Fruit fly (Drosophila melanogaster): ENCODE results near the gene stnA.

Gene stnA

dm6 chrX:23007399-23007798 lies 3.0 kb upstream of the stnA start (continued):
- TF ChIP-seq Nf-YB (GFP tag; optimal IDR thresholded peaks at IDR 0.05) (no peak), corto (GFP tag; optimal IDR thresholded peaks at IDR 0.05) (no peak), CG31441 (GFP tag; IDR thresholded peaks at IDR 0.05) (0 out of 2 replicates have a peak, but pooled peaks have one; percentile 17), CG17186 (GFP tag; optimal IDR thresholded peaks at IDR 0.05) (no peak), trem (tag; optimal IDR thresholded peaks at IDR 0.05) (peak; percentile 43), CG17361 (GFP tag; IDR thresholded peaks at IDR 0.05) (peak; percentile 51; the same call in 2 of the 3 replicates), pan (optimal IDR thresholded peaks at IDR 0.05) (no peak), pan (GFP tag; optimal IDR thresholded peaks at IDR 0.05 in 1 of 2, IDR thresholded peaks at IDR 0.05 in 1 of 2) (no peak), CG1603 (tag; optimal IDR thresholded peaks at IDR 0.05) (peak; percentile 61), CG16813 (GFP tag; IDR thresholded peaks at IDR 0.05; ENCODE audit: partially characterized antibody) (peak; percentile 99), CG7556 (GFP tag; optimal IDR thresholded peaks at IDR 0.05) (peak; percentile 12), pzg (GFP tag; optimal IDR thresholded peaks at IDR 0.05) (peak; percentile 74), luna (GFP tag; optimal IDR thresholded peaks at IDR 0.05) (no peak), grau (tag; optimal IDR thresholded peaks at IDR 0.05) (peak; percentile 7), fu2 (GFP tag; optimal IDR thresholded peaks at IDR 0.05) (no peak), sob (GFP tag; IDR thresholded peaks at IDR 0.05) (peak; percentile 46; the same call in 1 of the 2 replicates), CG6765 (GFP tag; optimal IDR thresholded peaks at IDR 0.05) (no peak), CG8478 (optimal IDR thresholded peaks at IDR 0.05) (no peak), CG18764 (GFP tag; optimal IDR thresholded peaks at IDR 0.05) (no peak), Dfd (GFP tag; optimal IDR thresholded peaks at IDR 0.05) (no peak), CG7839 (tag; optimal IDR thresholded peaks at IDR 0.05) (peak; percentile 22), dysf (GFP tag; IDR thresholded peaks at IDR 0.05) (peak; percentile 52; the same call in 1 of the 3 replicates), CG11695 (GFP tag; IDR thresholded peaks at IDR 0.05) (0 out of 3 replicates have a peak, but pooled peaks have one; percentile 32), CG4730 (GFP tag; IDR thresholded peaks at IDR 0.05) (no peak), CG10979 (tag; optimal IDR thresholded peaks at IDR 0.05) (peak; percentile 7), CG14441 (GFP tag; IDR thresholded peaks at IDR 0.05) (0 out of 2 replicates have a peak, but pooled peaks have one; percentile 11), CG8924 (tag; optimal IDR thresholded peaks at IDR 0.05) (peak; percentile 32), Opbp (GFP tag; IDR thresholded peaks at IDR 0.05; ENCODE audit: partially characterized antibody) (peak; percentile 98), CG10431 (GFP tag; optimal IDR thresholded peaks at IDR 0.05) (no peak), Dip2 (GFP tag; IDR thresholded peaks at IDR 0.05) (no peak), nerfin-2 (GFP tag; IDR thresholded peaks at IDR 0.05; ENCODE audit: partially characterized antibody) (peak; percentile 97), CG13287 (GFP tag; IDR thresholded peaks at IDR 0.05; ENCODE audit: partially characterized antibody) (peak; percentile 94), Fer3 (tag; optimal IDR thresholded peaks at IDR 0.05) (peak; percentile 9), chm (GFP tag; IDR thresholded peaks at IDR 0.05) (no peak), nmo (GFP tag; optimal IDR thresholded peaks at IDR 0.05) (peak; percentile 50), knrl (GFP tag; IDR thresholded peaks at IDR 0.05; ENCODE audit: partially characterized antibody) (peak; percentile 97), Hr51 (GFP tag; optimal IDR thresholded peaks at IDR 0.05) (peak in 1 of 2 experiments; percentile 32), CG15479 (GFP tag; optimal IDR thresholded peaks at IDR 0.05) (no peak), H2.0 (GFP tag; IDR thresholded peaks at IDR 0.05) (0 out of 2 replicates have a peak, but pooled peaks have one; percentile 33), pum (GFP tag; optimal IDR thresholded peaks at IDR 0.05) (no peak), chinmo (GFP tag; IDR thresholded peaks at IDR 0.05; ENCODE audit: partially characterized antibody) (peak; percentile 95), ato (GFP tag; IDR thresholded peaks at IDR 0.05; ENCODE audit: partially characterized antibody) (peak; percentile 95), run (tag; optimal IDR thresholded peaks at IDR 0.05) (no peak), Dref (GFP tag; IDR thresholded peaks at IDR 0.05) (peak; percentile 94), tna (GFP tag; IDR thresholded peaks at IDR 0.05; ENCODE audit: partially characterized antibody) (peak; percentile 98), HLH4C (GFP tag; IDR thresholded peaks at IDR 0.05; ENCODE audit: partially characterized antibody) (peak; percentile 97), sug (tag; optimal IDR thresholded peaks at IDR 0.05) (peak; percentile 7), CG9932 (GFP tag; IDR thresholded peaks at IDR 0.05) (peak; percentile 79), gem (tag; optimal IDR thresholded peaks at IDR 0.05) (peak; percentile 55), fd96Cb (tag; optimal IDR thresholded peaks at IDR 0.05) (no peak)
